Worm (Caenorhabditis elegans) whole organism, L1 larva: Measurements from ENCODE around the gene twk-48.

ENCODE experiments used
- ces-1 ChIP-seq: fragments of 150-350 bp; optimal IDR thresholded peaks from 2 replicates; lab custom pipeline; 2014; ENCODE audit warnings: missing biosample characterization, missing genetic modification reagents, missing genetic modification characterization
- dsc-1 ChIP-seq: sonication (generic microtip); optimal IDR thresholded peaks from 2 replicates; lab custom pipeline; 2016; ENCODE audit warnings: mild to moderate bottlenecking, missing genetic modification characterization, missing compliant biosample characterization
- mdl-1 ChIP-seq, 2 experiments: fragments of 150-350 bp; optimal IDR thresholded peaks; 2 replicates each; lab custom pipeline; 2014 to 2017; ENCODE audit warnings: missing biosample characterization in 2 of 2, missing genetic modification characterization in 2 of 2, inconsistent platforms in 1 of 2
- nhr-28 ChIP-seq: fragments of 150-350 bp; optimal IDR thresholded peaks from 2 replicates; lab custom pipeline; 2014; ENCODE audit warnings: missing biosample characterization, missing genetic modification characterization
- pqm-1 ChIP-seq: sonication (generic microtip); optimal IDR thresholded peaks from 3 replicates; lab custom pipeline; 2017; ENCODE audit warnings: missing biosample characterization, missing genetic modification characterization

DNA sequence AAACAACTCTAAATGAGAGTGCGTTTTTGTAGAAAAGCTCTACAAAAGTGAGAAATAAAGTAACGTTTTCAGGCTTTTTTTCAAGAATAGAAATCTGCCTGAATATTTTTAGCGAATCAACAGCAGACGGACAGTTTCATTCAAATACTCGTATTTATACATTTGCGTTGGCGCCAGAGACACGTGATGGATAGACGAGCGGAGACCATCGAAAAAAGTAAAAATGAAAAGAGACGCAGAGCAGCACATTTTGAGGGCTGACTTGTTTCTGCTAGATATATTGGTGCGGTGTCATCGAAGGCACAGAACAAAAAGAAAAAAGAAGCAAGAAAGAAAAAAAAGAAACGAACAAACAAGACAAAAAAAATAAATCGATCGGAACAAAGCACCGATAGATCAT, 34.5 kb upstream of the twk-48 start:
- TF ChIP-seq dsc-1 (tag; lab: Kevin White, UChicago) (no peak), nhr-28 (no peak), ces-1 (GFP tag; lab: Kevin White, UChicago) (no peak), mdl-1 (tag; optimal IDR thresholded peaks at IDR 0.05; lab: Kevin White, UChicago) (peak in 1 of 2 experiments; percentile 66), pqm-1 (tag; lab: Kevin White, UChicago) (no peak)
